Worm (Caenorhabditis elegans) whole organism, late embryonic: ENCODE measurements around the gene faah-6.

Experiments used
- F13H6.1 ChIP-seq: sonication (generic microtip); optimal IDR thresholded peaks from 2 replicates; lab custom pipeline; 2016; ENCODE audit warnings: missing genetic modification characterization, missing compliant biosample characterization
- K09A11.1 ChIP-seq: sonication (generic microtip); optimal IDR thresholded peaks from 2 replicates; lab custom pipeline; 2017; ENCODE audit warnings: antibody characterized with exemption, mild to moderate bottlenecking, missing genetic modification characterization, missing compliant biosample characterization; ENCODE audit not compliant: insufficient read depth
- ama-1 ChIP-seq: fragments of 150-350 bp; optimal IDR thresholded peaks from 2 replicates; lab custom pipeline; 2014
- ceh-48 ChIP-seq: sonication (generic microtip); optimal IDR thresholded peaks from 2 replicates; lab custom pipeline; 2016; ENCODE audit warnings: missing genetic modification characterization, inconsistent platforms, missing compliant biosample characterization
- dmd-4 ChIP-seq: sonication (generic microtip); optimal IDR thresholded peaks from 2 replicates; lab custom pipeline; 2016; ENCODE audit warnings: borderline replicate concordance, missing genetic modification characterization, missing compliant biosample characterization
- fax-1 ChIP-seq: sonication (generic microtip); optimal IDR thresholded peaks from 2 replicates; lab custom pipeline; 2016; ENCODE audit warnings: missing genotype, missing genetic modification characterization, missing compliant biosample characterization
- fkh-10 ChIP-seq: fragments of 150-350 bp; optimal IDR thresholded peaks from 2 replicates; lab custom pipeline; 2014; ENCODE audit warnings: missing biosample characterization, missing genetic modification reagents, missing genetic modification characterization
- hlh-13 ChIP-seq: fragments of 200-800 bp; sonication (Bioruptor generic); optimal IDR thresholded peaks from 2 replicates; lab custom pipeline; 2018; ENCODE audit warnings: mild to moderate bottlenecking, missing genetic modification characterization, missing compliant biosample characterization
- hlh-30 ChIP-seq: sonication (generic microtip); optimal IDR thresholded peaks from 2 replicates; lab custom pipeline; 2017; ENCODE audit warnings: antibody characterized with exemption, missing genetic modification characterization, missing compliant biosample characterization; ENCODE audit not compliant: insufficient read depth
- lim-6 ChIP-seq: sonication (generic microtip); optimal IDR thresholded peaks from 2 replicates; lab custom pipeline; 2016; ENCODE audit warnings: missing genetic modification characterization, missing compliant biosample characterization
- pha-4 ChIP-seq: fragments of 150-350 bp; optimal IDR thresholded peaks from 2 replicates; lab custom pipeline; 2018; ENCODE audit warnings: missing biosample characterization, missing genetic modification reagents, missing genetic modification characterization
- ref-2 ChIP-seq: sonication (generic microtip); optimal IDR thresholded peaks from 2 replicates; lab custom pipeline; 2016; ENCODE audit warnings: missing genetic modification characterization, missing compliant biosample characterization

ce11 chrIII:11696273-11696672, 46.0 kb downstream of the faah-6 start, which contains the start of gene Y41C4A.6:
- TF ChIP-seq ceh-48 (tag; lab: Kevin White, UChicago) (no peak), fax-1 (tag; lab: Kevin White, UChicago) (no peak), ama-1 (lab: Kevin White, UChicago) (no peak), hlh-13 (GFP tag; lab: Kevin White, UChicago) (no peak), pha-4 (tag; lab: Kevin White, UChicago) (no peak), dmd-4 (no peak), fkh-10 (GFP tag; lab: Kevin White, UChicago) (no peak), hlh-30 (no peak), lim-6 (no peak), ref-2 (tag; lab: Kevin White, UChicago) (no peak), F13H6.1 (tag; lab: Kevin White, UChicago) (no peak), K09A11.1 (tag; lab: Kevin White, UChicago) (no peak)
